Worm (Caenorhabditis elegans) whole organism, L2 larva: Measurements from ENCODE around the gene W08G11.3.
A peak's percentile ranks its signal among the peaks of the same experiment; 100 is the strongest.

Experiments
- C34F6.9 ChIP-seq: fragments of 150-350 bp; optimal IDR thresholded peaks from 2 replicates; lab custom pipeline; 2014; ENCODE audit warnings: missing biosample characterization, missing genetic modification characterization
- F13H6.1 ChIP-seq: sonication (generic microtip); optimal IDR thresholded peaks from 2 replicates; lab custom pipeline; 2016; ENCODE audit warnings: missing genetic modification characterization, missing compliant biosample characterization
- R02D3.7 ChIP-seq: fragments of 150-350 bp; optimal IDR thresholded peaks from 2 replicates; lab custom pipeline; 2014; ENCODE audit warnings: missing biosample characterization, missing genetic modification characterization
- Y55F3AM.14 ChIP-seq: fragments of 200-800 bp; sonication (Bioruptor generic); optimal IDR thresholded peaks from 2 replicates; lab custom pipeline; 2018; ENCODE audit warnings: mild to moderate bottlenecking, missing genetic modification characterization, missing compliant biosample characterization
- ZK546.5 ChIP-seq: sonication (generic microtip); optimal IDR thresholded peaks from 2 replicates; lab custom pipeline; 2017; ENCODE audit warnings: missing biosample characterization, missing genetic modification characterization
- alr-1 ChIP-seq: fragments of 150-350 bp; optimal IDR thresholded peaks from 2 replicates; lab custom pipeline; 2014; ENCODE audit warnings: missing biosample characterization, missing genetic modification characterization
- blmp-1 ChIP-seq: sonication (generic microtip); optimal IDR thresholded peaks from 2 replicates; lab custom pipeline; 2017; ENCODE audit warnings: missing genetic modification characterization, mild to moderate bottlenecking, missing compliant biosample characterization, antibody characterized with exemption, moderate library complexity; ENCODE audit not compliant: insufficient read depth
- ceh-82 ChIP-seq: fragments of 150-350 bp; optimal IDR thresholded peaks from 2 replicates; lab custom pipeline; 2014; ENCODE audit warnings: missing biosample characterization, missing genetic modification characterization
- crh-2 ChIP-seq: sonication (generic microtip); optimal IDR thresholded peaks from 2 replicates; lab custom pipeline; 2017; ENCODE audit warnings: missing biosample characterization, missing genetic modification characterization
- dmd-4 ChIP-seq: sonication (generic microtip); optimal IDR thresholded peaks from 2 replicates; lab custom pipeline; 2017; ENCODE audit warnings: missing biosample characterization, missing genetic modification characterization
- elt-1 ChIP-seq: fragments of 150-350 bp; optimal IDR thresholded peaks from 2 replicates; lab custom pipeline; 2014; ENCODE audit warnings: missing biosample characterization, missing genetic modification characterization
- lin-11 ChIP-seq: fragments of 150-350 bp; sonication (generic microtip); optimal IDR thresholded peaks from 2 replicates; lab custom pipeline; 2014; ENCODE audit warnings: missing biosample characterization, missing genetic modification characterization, inconsistent platforms, mixed read lengths
- lin-13 ChIP-seq: fragments of 150-350 bp; optimal IDR thresholded peaks from 2 replicates; lab custom pipeline; 2014; ENCODE audit warnings: missing biosample characterization, missing genetic modification reagents, missing genetic modification characterization
- lin-39 ChIP-seq: fragments of 150-350 bp; optimal IDR thresholded peaks from 2 replicates; lab custom pipeline; 2014; ENCODE audit warnings: missing biosample characterization, missing genetic modification reagents, missing genetic modification characterization
- lsy-2 ChIP-seq, 2 experiments: fragments of 150-350 bp in 1 of 2; sonication (generic microtip) in 1 of 2; optimal IDR thresholded peaks; 2 replicates each; lab custom pipeline; 2014 to 2017; ENCODE audit warnings: missing biosample characterization in 2 of 2, missing genetic modification characterization in 2 of 2
- mbf-1 ChIP-seq: sonication (generic microtip); optimal IDR thresholded peaks from 2 replicates; lab custom pipeline; 2017; ENCODE audit warnings: missing biosample characterization, missing genetic modification characterization
- nhr-10 ChIP-seq: sonication (generic microtip); optimal IDR thresholded peaks from 2 replicates; lab custom pipeline; 2017; ENCODE audit warnings: missing biosample characterization, missing genetic modification characterization
- nhr-129 ChIP-seq: fragments of 150-350 bp; optimal IDR thresholded peaks from 2 replicates; lab custom pipeline; 2014; ENCODE audit warnings: missing biosample characterization, missing genetic modification characterization
- nhr-21 ChIP-seq: fragments of 150-350 bp; optimal IDR thresholded peaks from 2 replicates; lab custom pipeline; 2014; ENCODE audit warnings: missing biosample characterization, missing genetic modification characterization
- nhr-23 ChIP-seq: fragments of 150-350 bp; optimal IDR thresholded peaks from 2 replicates; lab custom pipeline; 2014; ENCODE audit warnings: missing biosample characterization, missing genetic modification reagents, missing genetic modification characterization
- nhr-237 ChIP-seq: fragments of 150-350 bp; optimal IDR thresholded peaks from 2 replicates; lab custom pipeline; 2014; ENCODE audit warnings: missing biosample characterization, missing genetic modification characterization
- nhr-25 ChIP-seq: fragments of 150-350 bp; sonication (generic microtip); optimal IDR thresholded peaks from 3 replicates; lab custom pipeline; 2014; ENCODE audit warnings: missing biosample characterization, missing genetic modification characterization
- nhr-77 ChIP-seq: fragments of 150-350 bp; optimal IDR thresholded peaks from 2 replicates; lab custom pipeline; 2014; ENCODE audit warnings: missing biosample characterization, missing genetic modification characterization
- peb-1 ChIP-seq: fragments of 150-350 bp; optimal IDR thresholded peaks from 2 replicates; lab custom pipeline; 2014; ENCODE audit warnings: missing biosample characterization, missing genetic modification characterization
- sem-4 ChIP-seq: fragments of 150-350 bp; optimal IDR thresholded peaks from 2 replicates; lab custom pipeline; 2014; ENCODE audit warnings: missing biosample characterization, missing genetic modification reagents, missing genetic modification characterization
- skn-1 ChIP-seq: sonication (generic microtip); optimal IDR thresholded peaks from 2 replicates; lab custom pipeline; 2017; ENCODE audit warnings: missing biosample characterization, missing genetic modification characterization
- sma-9 ChIP-seq, 2 experiments: fragments of 150-350 bp in 1 of 2; sonication (generic microtip) in 1 of 2; optimal IDR thresholded peaks; 2 replicates each; lab custom pipeline; 2014 to 2016; ENCODE audit warnings: missing genetic modification characterization in 2 of 2, mild to moderate bottlenecking in 1 of 2, missing biosample characterization in 1 of 2, missing compliant biosample characterization in 1 of 2, missing genetic modification reagents in 1 of 2, moderate library complexity in 1 of 2
- snpc-4 ChIP-seq: fragments of 150-350 bp; optimal IDR thresholded peaks from 2 replicates; lab custom pipeline; 2014; ENCODE audit warnings: missing biosample characterization, missing genetic modification characterization
- unc-55 ChIP-seq: fragments of 150-350 bp; sonication (generic microtip); optimal IDR thresholded peaks from 3 replicates; lab custom pipeline; 2014; ENCODE audit warnings: missing biosample characterization, missing genetic modification reagents, missing genetic modification characterization
- unc-62 ChIP-seq: fragments of 150-350 bp; optimal IDR thresholded peaks from 2 replicates; lab custom pipeline; 2014; ENCODE audit warnings: missing biosample characterization, missing genetic modification reagents, missing genetic modification characterization
- zag-1 ChIP-seq: fragments of 150-350 bp; optimal IDR thresholded peaks from 2 replicates; lab custom pipeline; 2014; ENCODE audit warnings: missing biosample characterization, missing genetic modification characterization
- ztf-11 ChIP-seq: sonication (generic microtip); optimal IDR thresholded peaks from 2 replicates; lab custom pipeline; 2017; ENCODE audit warnings: missing biosample characterization, missing genetic modification characterization
- ztf-4 ChIP-seq: fragments of 150-350 bp; optimal IDR thresholded peaks from 2 replicates; lab custom pipeline; 2014; ENCODE audit warnings: missing biosample characterization, missing genetic modification characterization

The W08G11.3 gene

DNA sequence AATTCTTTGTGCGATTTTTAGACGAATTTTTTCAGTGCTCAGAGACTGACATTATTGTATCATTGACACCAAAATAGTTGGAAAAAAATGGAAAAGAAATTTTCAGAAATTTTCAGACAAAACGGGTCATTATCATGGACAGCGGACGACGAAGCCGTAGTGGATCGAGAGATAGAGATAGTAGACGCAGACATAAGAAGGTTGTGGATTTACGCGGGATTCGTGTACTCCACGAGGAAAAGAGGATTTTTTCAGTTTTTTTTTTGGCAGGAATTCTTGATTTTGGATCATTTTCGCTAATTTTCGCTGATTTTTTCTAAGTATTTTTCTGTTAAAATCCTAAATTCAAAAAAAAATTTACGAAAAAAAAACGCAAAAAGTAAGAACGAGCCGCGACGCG, at the start of gene W08G11.3:
TSS of gene W08G11.3 (plus strand) at position 107 of the 400 bp plus-strand sequence.
- no peak for TF ChIP-seq zag-1 (tag; lab: Kevin White, UChicago)
- no peak for TF ChIP-seq unc-62
- peak; percentile 11 for TF ChIP-seq nhr-129 (tag; lab: Kevin White, UChicago)
- TF ChIP-seq lsy-2 (tag; optimal IDR thresholded peaks at IDR 0.05; lab: Kevin White, UChicago) = no peak
- TF ChIP-seq unc-55 (GFP tag; lab: Kevin White, UChicago) = no peak
- no peak for TF ChIP-seq sem-4 (tag; lab: Kevin White, UChicago)

DNA sequence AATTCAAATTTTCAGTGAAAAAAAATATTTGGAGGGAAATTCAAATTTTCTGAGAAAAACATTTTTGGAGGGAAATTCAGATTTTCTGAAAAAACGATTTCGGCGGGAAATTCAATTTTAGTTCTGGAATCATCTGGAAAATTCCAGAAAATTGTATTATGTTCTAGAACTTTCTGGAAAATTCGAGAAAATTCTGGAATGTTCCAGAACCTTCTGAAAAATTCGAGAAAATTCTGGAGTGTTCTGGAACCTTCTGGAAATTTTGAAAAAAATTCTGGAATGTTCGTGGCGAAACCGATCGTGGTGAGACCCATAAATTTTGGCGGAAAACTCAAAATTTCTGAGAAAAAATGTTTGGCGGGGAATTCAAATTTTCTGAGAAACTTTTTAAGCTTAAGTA, 45.3 kb upstream of the W08G11.3 start:
- TF ChIP-seq nhr-21 (tag; lab: Kevin White, UChicago) = no peak
- TF ChIP-seq, all 48 proteins: peak for 0

DNA sequence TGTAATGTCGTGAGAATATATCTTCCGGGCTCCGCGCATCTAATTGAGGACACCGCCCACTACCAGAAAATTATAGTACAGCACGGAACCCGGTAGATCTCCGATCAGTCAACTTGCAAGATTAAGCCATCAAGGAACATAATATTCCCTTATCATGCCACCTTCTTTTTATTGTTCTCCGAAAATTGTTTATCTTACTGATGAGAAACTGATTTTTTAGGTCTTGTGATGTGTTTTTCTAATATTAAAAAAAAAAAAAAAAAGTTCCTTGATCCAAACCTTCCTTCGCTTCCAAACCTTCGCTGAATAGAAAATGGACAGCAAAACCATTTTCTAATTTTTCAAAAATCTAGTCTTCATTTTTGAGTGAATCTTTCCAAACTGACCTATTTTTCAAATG, 38.6 kb upstream of the W08G11.3 start, which contains the start of gene F57G8.7:
TSS of gene F57G8.7 (plus strand) at position 301 of the 400 bp plus-strand sequence.
- no peak for TF ChIP-seq snpc-4 (tag; lab: Kevin White, UChicago)
- TF ChIP-seq alr-1 (tag; lab: Kevin White, UChicago) = no peak
- no peak for TF ChIP-seq mbf-1 (tag; lab: Kevin White, UChicago)
- TF ChIP-seq crh-2 (tag; lab: Kevin White, UChicago) = no peak
- no peak for TF ChIP-seq F13H6.1 (tag; lab: Kevin White, UChicago)

DNA sequence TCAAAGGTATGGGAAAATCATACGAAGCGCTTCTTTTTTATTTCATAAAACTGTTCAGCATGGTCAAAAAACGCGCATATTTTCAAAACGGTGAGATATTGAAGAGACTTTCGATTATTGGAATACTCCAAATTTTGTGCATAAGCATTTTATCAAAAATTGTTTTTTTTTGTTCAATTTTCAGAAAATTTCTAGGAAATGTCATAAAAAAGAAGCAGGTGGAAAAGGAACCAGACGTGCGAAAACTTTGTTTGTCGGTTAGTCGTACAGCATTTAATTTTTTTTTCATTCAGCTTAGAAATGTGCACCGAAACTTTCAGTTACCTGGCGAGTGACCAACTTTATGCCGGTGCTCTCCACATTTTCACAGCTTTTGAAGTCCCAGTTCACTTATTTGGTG, 34.1 kb upstream of the W08G11.3 start, which contains the start of gene srh-167:
TSS of gene srh-167 (plus strand) at position 301 of the 400 bp plus-strand sequence.
- TF ChIP-seq R02D3.7 (tag; lab: Kevin White, UChicago) (no peak), elt-1 (tag; lab: Kevin White, UChicago) (no peak), ztf-4 (no peak), lin-13 (GFP tag; lab: Kevin White, UChicago) (no peak), nhr-129 (tag; lab: Kevin White, UChicago) (no peak), nhr-25 (tag; lab: Kevin White, UChicago) (no peak), blmp-1 (no peak), F13H6.1 (tag; lab: Kevin White, UChicago) (no peak), ceh-82 (tag; lab: Kevin White, UChicago) (no peak), lin-39 (tag; lab: Kevin White, UChicago) (no peak), dmd-4 (no peak), sma-9 (GFP tag; optimal IDR thresholded peaks at IDR 0.05; lab: Kevin White, UChicago) (no peak), sma-9 (tag; optimal IDR thresholded peaks at IDR 0.05; lab: Kevin White, UChicago) (no peak), lin-11 (tag; lab: Kevin White, UChicago) (no peak)
- TF ChIP-seq, all 48 proteins: peak for 0

DNA sequence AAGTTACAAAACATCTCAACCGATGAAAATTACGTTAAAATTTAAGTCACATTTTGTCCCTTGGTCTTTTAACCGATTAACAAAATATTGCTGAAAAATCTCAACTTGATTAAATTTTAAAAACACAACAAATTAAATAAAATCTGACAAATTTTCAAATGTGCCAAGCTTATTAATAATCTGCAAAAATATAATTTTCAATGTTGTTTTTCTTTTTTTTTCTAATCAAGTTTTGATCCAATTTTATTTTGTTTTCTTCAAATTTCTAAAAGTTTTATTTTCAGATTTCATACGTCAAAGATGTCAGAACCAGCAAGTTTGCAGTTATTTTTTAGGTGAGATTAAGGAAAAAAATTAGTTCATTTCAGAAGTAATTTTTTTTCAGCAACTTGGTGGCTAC, 31.2 kb upstream of the W08G11.3 start, which contains the start of gene srw-87:
TSS of gene srw-87 (plus strand) at position 301 of the 400 bp plus-strand sequence.
- TF ChIP-seq nhr-10 (no peak), peb-1 (tag; lab: Kevin White, UChicago) (no peak), snpc-4 (tag; lab: Kevin White, UChicago) (no peak), ztf-11 (tag; lab: Kevin White, UChicago) (no peak), C34F6.9 (tag; lab: Kevin White, UChicago) (no peak), nhr-23 (no peak), nhr-129 (tag; lab: Kevin White, UChicago) (no peak), alr-1 (tag; lab: Kevin White, UChicago) (no peak), nhr-237 (tag; lab: Kevin White, UChicago) (no peak), skn-1 (tag; lab: Kevin White, UChicago) (no peak), nhr-77 (tag; lab: Kevin White, UChicago) (no peak), Y55F3AM.14 (GFP tag; lab: Kevin White, UChicago) (no peak), ZK546.5 (tag; lab: Kevin White, UChicago) (no peak), lsy-2 (tag; optimal IDR thresholded peaks at IDR 0.05; lab: Kevin White, UChicago) (no peak), sem-4 (tag; lab: Kevin White, UChicago) (no peak), unc-62 (no peak), F13H6.1 (tag; lab: Kevin White, UChicago) (no peak)
- TF ChIP-seq, all 48 proteins: peak for 0
